Worm (Caenorhabditis elegans) whole organism, L4 larva: Measurements from ENCODE around the gene nhr-272.

Source experiments
- F37D6.2 ChIP-seq: sonication (generic microtip); optimal IDR thresholded peaks from 2 replicates; lab custom pipeline; 2016; ENCODE audit warnings: mild to moderate bottlenecking, missing genetic modification characterization, missing compliant biosample characterization
- F44E2.7 ChIP-seq: fragments of 200-800 bp; sonication (Bioruptor generic); IDR thresholded peaks from 2 replicates; pipeline ENCODE4 v2.1.2; 2022; ENCODE audit warnings: missing genetic modification characterization, missing compliant biosample characterization
- T20F7.1 ChIP-seq: fragments of 200-800 bp; sonication (Bioruptor generic); optimal IDR thresholded peaks from 2 replicates; lab custom pipeline; 2018; ENCODE audit warnings: mild to moderate bottlenecking, missing genetic modification characterization, missing compliant biosample characterization
- T26A8.4 ChIP-seq: fragments of 200-800 bp; sonication (Bioruptor generic); IDR thresholded peaks from 2 replicates; pipeline ENCODE4 v1.3.6; 2022; ENCODE audit warnings: missing genetic modification characterization, missing compliant biosample characterization
- Y105C5A.15 ChIP-seq: fragments of 200-800 bp; sonication (Bioruptor generic); IDR thresholded peaks from 2 replicates; pipeline ENCODE4 v1.3.6; 2022; ENCODE audit warnings: missing genetic modification characterization, missing compliant biosample characterization
- Y5F2A.4 ChIP-seq: fragments of 200-800 bp; sonication (Bioruptor generic); optimal IDR thresholded peaks from 2 replicates; lab custom pipeline; 2018; ENCODE audit warnings: mild to moderate bottlenecking, missing genetic modification characterization, missing compliant biosample characterization
- ZK337.2 ChIP-seq: fragments of 200-800 bp; sonication (Bioruptor generic); IDR thresholded peaks from 2 replicates; pipeline ENCODE4 v1.3.6; 2022; ENCODE audit warnings: missing genetic modification reagents, missing genetic modification characterization, missing compliant biosample characterization
- ZK546.5 ChIP-seq, 2 experiments: sonication (generic microtip); optimal IDR thresholded peaks; 2 replicates each; lab custom pipeline; 2017; ENCODE audit warnings: missing biosample characterization in 2 of 2, missing genetic modification characterization in 2 of 2
- aha-1 ChIP-seq: fragments of 150-350 bp; peaks from one replicate; lab custom pipeline; 2014; ENCODE audit warnings: missing biosample characterization, missing genetic modification characterization
- aly-2 ChIP-seq: sonication (generic microtip); optimal IDR thresholded peaks from 2 replicates; lab custom pipeline; 2018; ENCODE audit warnings: missing biosample characterization, missing genetic modification characterization
- arid-1 ChIP-seq: fragments of 200-800 bp; sonication (Bioruptor generic); conservative IDR thresholded peaks from 2 replicates; pipeline ENCODE4 v1.3.6; 2022; ENCODE audit warnings: missing genetic modification reagents, missing genetic modification characterization, missing compliant biosample characterization
- ces-1 ChIP-seq: fragments of 150-350 bp; sonication (generic microtip); optimal IDR thresholded peaks from 4 replicates; lab custom pipeline; 2014; ENCODE audit warnings: missing biosample characterization, missing genetic modification reagents, missing genetic modification characterization
- daf-16 ChIP-seq, 3 experiments: sonication (generic microtip); optimal IDR thresholded peaks; 2 replicates each; lab custom pipeline; 2016 to 2017; ENCODE audit warnings: missing genetic modification characterization in 3 of 3, missing genetic modification reagents in 3 of 3, mild to moderate bottlenecking in 2 of 3, missing compliant biosample characterization in 2 of 3, missing biosample characterization in 1 of 3, moderate library complexity in 1 of 3
- daf-19 ChIP-seq: fragments of 200-800 bp; sonication (Bioruptor generic); conservative IDR thresholded peaks from 2 replicates; pipeline ENCODE4 v1.3.6; 2022; ENCODE audit warnings: missing genetic modification characterization, missing compliant biosample characterization
- dmd-6 ChIP-seq: fragments of 200-800 bp; sonication (Bioruptor generic); IDR thresholded peaks from 2 replicates; pipeline ENCODE4 v1.3.6; 2022; ENCODE audit warnings: missing genetic modification reagents, missing genetic modification characterization, missing compliant biosample characterization
- dmd-8 ChIP-seq: fragments of 200-800 bp; sonication (Bioruptor generic); IDR thresholded peaks from 2 replicates; pipeline ENCODE4 v1.3.6; 2022; ENCODE audit warnings: missing genetic modification characterization, missing compliant biosample characterization
- dmd-9 ChIP-seq: fragments of 200-800 bp; sonication (Bioruptor generic); IDR thresholded peaks from 2 replicates; pipeline ENCODE4 v1.3.6; 2022; ENCODE audit warnings: missing genetic modification reagents, missing genetic modification characterization, missing compliant biosample characterization
- dve-1 ChIP-seq: sonication (generic microtip); optimal IDR thresholded peaks from 2 replicates; lab custom pipeline; 2017; ENCODE audit warnings: antibody characterized with exemption, mild to moderate bottlenecking, missing genetic modification characterization, missing compliant biosample characterization; ENCODE audit not compliant: insufficient read depth
- egl-27 ChIP-seq: sonication (generic microtip); optimal IDR thresholded peaks from 3 replicates; lab custom pipeline; 2017; ENCODE audit warnings: missing biosample characterization, missing genetic modification reagents, missing genetic modification characterization
- egl-43 ChIP-seq: fragments of 200-800 bp; sonication (Bioruptor generic); IDR thresholded peaks from 2 replicates; pipeline ENCODE4 v1.3.6; 2022; ENCODE audit warnings: missing genetic modification reagents, missing genetic modification characterization, missing compliant biosample characterization
- fkh-10 ChIP-seq: fragments of 150-350 bp; optimal IDR thresholded peaks from 2 replicates; lab custom pipeline; 2014; ENCODE audit warnings: missing biosample characterization, missing genetic modification reagents, missing genetic modification characterization
- fos-1 ChIP-seq: fragments of 150-350 bp; optimal IDR thresholded peaks from 2 replicates; lab custom pipeline; 2014; ENCODE audit warnings: missing biosample characterization, missing genetic modification characterization
- gei-8 ChIP-seq: fragments of 200-800 bp; sonication (Bioruptor generic); optimal IDR thresholded peaks from 2 replicates; lab custom pipeline; 2018; ENCODE audit warnings: mild to moderate bottlenecking, missing genetic modification characterization, missing compliant biosample characterization
- hif-1 ChIP-seq, 2 experiments: sonication (generic microtip); optimal IDR thresholded peaks; 2 replicates each; lab custom pipeline; 2016 to 2017; ENCODE audit warnings: missing compliant biosample characterization in 2 of 2, missing genetic modification characterization in 2 of 2, missing genetic modification reagents in 2 of 2, missing genotype in 2 of 2, mild to moderate bottlenecking in 1 of 2
- hlh-11 ChIP-seq: fragments of 200-800 bp; sonication (Bioruptor generic); optimal IDR thresholded peaks from 2 replicates; lab custom pipeline; 2018; ENCODE audit warnings: mild to moderate bottlenecking, missing genetic modification characterization, missing compliant biosample characterization
- hlh-30 ChIP-seq: sonication (generic microtip); optimal IDR thresholded peaks from 2 replicates; lab custom pipeline; 2017; ENCODE audit warnings: antibody characterized with exemption, mild to moderate bottlenecking, missing genetic modification characterization, missing compliant biosample characterization; ENCODE audit not compliant: insufficient read depth
- hmg-1.1 ChIP-seq: fragments of 200-800 bp; sonication (Bioruptor generic); IDR thresholded peaks from 2 replicates; pipeline ENCODE4 v1.3.6; 2022; ENCODE audit warnings: missing genetic modification reagents, missing genetic modification characterization, missing compliant biosample characterization
- jun-1 ChIP-seq: fragments of 150-350 bp; optimal IDR thresholded peaks from 2 replicates; lab custom pipeline; 2014; ENCODE audit warnings: missing biosample characterization, missing genetic modification reagents, missing genetic modification characterization
- lim-7 ChIP-seq: fragments of 200-800 bp; sonication (Bioruptor generic); IDR thresholded peaks from 2 replicates; pipeline ENCODE4 v1.3.6; 2022; ENCODE audit warnings: missing genetic modification characterization, missing compliant biosample characterization
- lin-15B ChIP-seq: fragments of 150-350 bp; sonication (generic microtip); optimal IDR thresholded peaks from 3 replicates; lab custom pipeline; 2014; ENCODE audit warnings: missing biosample characterization, missing genetic modification characterization
- lin-29 ChIP-seq: fragments of 200-800 bp; sonication (Bioruptor generic); IDR thresholded peaks from 2 replicates; pipeline ENCODE4 v1.3.6; 2022; ENCODE audit warnings: missing genetic modification reagents, missing genetic modification characterization, missing compliant biosample characterization
- lin-39 ChIP-seq: fragments of 150-350 bp; optimal IDR thresholded peaks from 2 replicates; lab custom pipeline; 2014; ENCODE audit warnings: missing biosample characterization, missing genetic modification reagents, missing genetic modification characterization
- lir-3 ChIP-seq: sonication (generic microtip); optimal IDR thresholded peaks from 2 replicates; lab custom pipeline; 2016; ENCODE audit warnings: mild to moderate bottlenecking, missing genetic modification characterization, missing compliant biosample characterization
- madf-5 ChIP-seq, 2 experiments: fragments of 200-800 bp; sonication (Bioruptor generic); IDR thresholded peaks; 2 replicates each; pipeline ENCODE4 v1.3.6; 2022; ENCODE audit warnings: missing compliant biosample characterization in 2 of 2, missing genetic modification characterization in 2 of 2
- mep-1 ChIP-seq: fragments of 150-350 bp; sonication (generic microtip); optimal IDR thresholded peaks from 3 replicates; lab custom pipeline; 2014; ENCODE audit warnings: missing biosample characterization, missing genetic modification characterization
- nhr-10 ChIP-seq: fragments of 150-350 bp; optimal IDR thresholded peaks from 2 replicates; lab custom pipeline; 2014; ENCODE audit warnings: missing biosample characterization, missing genetic modification characterization
- nhr-25 ChIP-seq: sonication (generic microtip); optimal IDR thresholded peaks from 2 replicates; lab custom pipeline; 2017; ENCODE audit warnings: missing genetic modification characterization, mild to moderate bottlenecking, missing compliant biosample characterization, antibody characterized with exemption, moderate library complexity, borderline replicate concordance; ENCODE audit not compliant: insufficient read depth
- nhr-41 ChIP-seq: fragments of 200-800 bp; sonication (Bioruptor generic); IDR thresholded peaks from 2 replicates; pipeline ENCODE4 v1.3.6; 2022; ENCODE audit warnings: missing genetic modification reagents, missing genetic modification characterization, missing compliant biosample characterization
- nhr-48 ChIP-seq: sonication (generic microtip); optimal IDR thresholded peaks from 2 replicates; lab custom pipeline; 2016; ENCODE audit warnings: mild to moderate bottlenecking, missing genetic modification characterization, missing compliant biosample characterization
- nhr-76 ChIP-seq: fragments of 150-350 bp; optimal IDR thresholded peaks from 2 replicates; lab custom pipeline; 2014; ENCODE audit warnings: missing biosample characterization, missing genetic modification characterization
- php-3 ChIP-seq: fragments of 200-800 bp; sonication (Bioruptor generic); IDR thresholded peaks from 2 replicates; pipeline ENCODE4 v1.3.6; 2022; ENCODE audit warnings: missing genetic modification reagents, missing genetic modification characterization, missing compliant biosample characterization
- pqm-1 ChIP-seq: sonication (generic microtip); optimal IDR thresholded peaks from 2 replicates; lab custom pipeline; 2017; ENCODE audit warnings: missing biosample characterization, missing genetic modification characterization
- snpc-4 ChIP-seq: fragments of 150-350 bp; optimal IDR thresholded peaks from 2 replicates; lab custom pipeline; 2014; ENCODE audit warnings: missing biosample characterization, missing genetic modification characterization
- spr-1 ChIP-seq: sonication (generic microtip); optimal IDR thresholded peaks from 2 replicates; lab custom pipeline; 2016; ENCODE audit warnings: mild to moderate bottlenecking, missing genetic modification characterization, missing compliant biosample characterization
- spr-3 ChIP-seq: fragments of 200-800 bp; sonication (Bioruptor generic); optimal IDR thresholded peaks from 2 replicates; lab custom pipeline; 2018; ENCODE audit warnings: mild to moderate bottlenecking, missing genetic modification characterization, missing compliant biosample characterization
- tag-97 ChIP-seq: fragments of 200-800 bp; sonication (Bioruptor generic); IDR thresholded peaks from 2 replicates; pipeline ENCODE4 v1.3.6; 2022; ENCODE audit warnings: missing genetic modification characterization, missing compliant biosample characterization
- vab-7 ChIP-seq: fragments of 200-800 bp; sonication (Bioruptor generic); IDR thresholded peaks from 2 replicates; pipeline ENCODE4 v1.3.6; 2022; ENCODE audit warnings: missing genetic modification reagents, missing genetic modification characterization, missing compliant biosample characterization
- zag-1 ChIP-seq: fragments of 150-350 bp; optimal IDR thresholded peaks from 2 replicates; lab custom pipeline; 2014; ENCODE audit warnings: missing biosample characterization, missing genetic modification characterization
- zfp-3 ChIP-seq: fragments of 200-800 bp; sonication (Bioruptor generic); conservative IDR thresholded peaks from 2 replicates; pipeline ENCODE4 v1.3.6; 2022; ENCODE audit warnings: missing genetic modification reagents, missing genetic modification characterization, missing compliant biosample characterization
- zip-2 ChIP-seq: fragments of 150-350 bp; optimal IDR thresholded peaks from 2 replicates; lab custom pipeline; 2014; ENCODE audit warnings: missing biosample characterization, missing genetic modification characterization
- ztf-7 ChIP-seq: fragments of 150-350 bp; optimal IDR thresholded peaks from 2 replicates; lab custom pipeline; 2014; ENCODE audit warnings: missing biosample characterization, missing genetic modification characterization

The nhr-272 gene

DNA sequence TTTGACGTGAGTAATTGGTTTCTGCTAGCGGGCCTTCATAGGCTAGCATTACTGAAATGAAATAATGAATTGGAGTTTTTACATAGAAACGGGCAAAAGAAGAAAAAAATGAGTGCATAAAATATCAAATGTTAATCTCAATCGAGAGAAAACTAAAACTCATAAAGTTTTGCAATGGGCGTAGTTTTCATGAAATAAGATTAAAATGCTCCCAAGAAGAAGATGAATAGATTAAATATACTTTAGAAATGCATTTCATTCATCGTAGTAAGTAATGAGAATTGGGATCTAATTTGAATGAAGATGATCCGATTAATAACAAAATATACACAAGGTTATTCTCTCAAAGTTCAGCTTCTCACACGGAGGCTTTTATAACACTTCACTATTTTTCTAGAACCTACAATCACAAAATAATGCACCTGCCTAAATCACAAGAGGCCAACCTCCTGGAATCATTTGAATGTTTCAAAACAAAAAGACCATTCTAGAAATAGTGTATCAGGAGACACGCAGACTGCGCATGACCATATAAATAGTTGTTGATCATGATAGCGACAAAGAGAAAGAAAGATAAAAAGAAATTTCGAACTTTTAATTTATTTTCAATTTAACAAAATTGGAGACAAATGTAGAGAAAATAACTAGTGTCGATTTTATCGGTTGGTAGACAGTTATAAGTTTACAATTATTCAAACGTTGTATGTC is 36.7 kb downstream of the nhr-272 start, which contains the start of gene nhr-17 (continued):
- TF ChIP-seq hif-1 (tag; optimal IDR thresholded peaks at IDR 0.05; lab: Kevin White, UChicago) = no peak
- TF ChIP-seq aha-1 (tag; lab: Kevin White, UChicago) = peak; percentile 84
- TF ChIP-seq hlh-30 = peak; percentile 97
- TF ChIP-seq lin-39 (tag; lab: Kevin White, UChicago) = no peak
- TF ChIP-seq egl-27 (tag; lab: Kevin White, UChicago) = no peak
- no peak for TF ChIP-seq nhr-48 (tag; lab: Kevin White, UChicago)
- no peak for TF ChIP-seq fkh-10 (GFP tag; lab: Kevin White, UChicago)
- TF ChIP-seq zip-2 = no peak
- TF ChIP-seq daf-16 (GFP tag; optimal IDR thresholded peaks at IDR 0.05; lab: Kevin White, UChicago) = no peak
- TF ChIP-seq daf-16 (tag; optimal IDR thresholded peaks at IDR 0.05; lab: Kevin White, UChicago) = peak; percentile 93
- TF ChIP-seq lin-15B (tag; lab: Kevin White, UChicago) = no peak
- no peak for TF ChIP-seq lin-29 (GFP tag; lab: Robert Waterston, UW)
- TF ChIP-seq Y105C5A.15 (GFP tag; lab: Robert Waterston, UW) = no peak
- no peak for TF ChIP-seq pqm-1 (tag; lab: Kevin White, UChicago)
- no peak for TF ChIP-seq ztf-7 (tag; lab: Kevin White, UChicago)
- no peak for TF ChIP-seq aly-2 (tag; lab: Kevin White, UChicago)
- TF ChIP-seq zag-1 = no peak
- no peak for TF ChIP-seq T20F7.1 (GFP tag; lab: Kevin White, UChicago)
- no peak for TF ChIP-seq vab-7 (GFP tag; lab: Robert Waterston, UW)
- TF ChIP-seq ces-1 (GFP tag; lab: Kevin White, UChicago) = no peak
- no peak for TF ChIP-seq nhr-10
- TF ChIP-seq mep-1 = peak; percentile 44
- no peak for TF ChIP-seq arid-1 (GFP tag; lab: Robert Waterston, UW)
- TF ChIP-seq zfp-3 = no peak
- no peak for TF ChIP-seq php-3 (GFP tag; lab: Robert Waterston, UW)
- no peak for TF ChIP-seq lir-3 (tag; lab: Kevin White, UChicago)
- no peak for TF ChIP-seq F44E2.7 (GFP tag; lab: Robert Waterston, UW)
- no peak for TF ChIP-seq dmd-9 (GFP tag; lab: Robert Waterston, UW)
- no peak for TF ChIP-seq gei-8 (GFP tag; lab: Kevin White, UChicago)
- TF ChIP-seq ZK337.2 = no peak
- peak; percentile 76 for TF ChIP-seq dve-1 (tag; lab: Kevin White, UChicago)
- TF ChIP-seq F37D6.2 = no peak
- TF ChIP-seq egl-43 = no peak
- TF ChIP-seq Y5F2A.4 (GFP tag; lab: Kevin White, UChicago) = no peak
- TF ChIP-seq dmd-8 (GFP tag; lab: Robert Waterston, UW) = no peak
- no peak for TF ChIP-seq snpc-4 (tag; lab: Kevin White, UChicago)
- no peak for TF ChIP-seq nhr-41 (GFP tag; lab: Robert Waterston, UW)
- no peak for TF ChIP-seq spr-1 (tag; lab: Kevin White, UChicago)
- TF ChIP-seq tag-97 = no peak
- no peak for TF ChIP-seq madf-5 (GFP tag; IDR thresholded peaks at IDR 0.05; lab: Robert Waterston, UW)
- TF ChIP-seq T26A8.4 (GFP tag; lab: Robert Waterston, UW) = peak; percentile 44; the same call in 1 of the 2 replicates
- TF ChIP-seq nhr-25 (tag; lab: Kevin White, UChicago) = no peak
- TF ChIP-seq fos-1 = no peak
- TF ChIP-seq nhr-76 = no peak
- TF ChIP-seq dmd-6 (GFP tag; lab: Robert Waterston, UW) = peak; percentile 47
- no peak for TF ChIP-seq ZK546.5 (tag; optimal IDR thresholded peaks at IDR 0.05; lab: Kevin White, UChicago)
- TF ChIP-seq hmg-1.1 = no peak
- TF ChIP-seq lim-7 (GFP tag; lab: Robert Waterston, UW) = no peak
- no peak for TF ChIP-seq jun-1 (tag; lab: Kevin White, UChicago)
- TF ChIP-seq spr-3 (GFP tag; lab: Kevin White, UChicago) = no peak
- no peak for TF ChIP-seq daf-19 (GFP tag; lab: Robert Waterston, UW)
- peak; percentile 60 for TF ChIP-seq hlh-11 (tag; lab: Kevin White, UChicago)
